Fruit fly (Drosophila melanogaster) whole organism, embryonic: Measurements from ENCODE around the gene eIF1.
A peak's percentile ranks its signal among the peaks of the same experiment; 100 is the strongest.

Source experiments
- Aef1 ChIP-seq: fragments of 200-800 bp; sonication (Bioruptor generic); IDR thresholded peaks from 3 replicates; pipeline ENCODE4 v1.3.6; 2022; ENCODE audit warnings: missing biosample characterization, missing genetic modification characterization
- Antp ChIP-seq: fragments of 200-800 bp; sonication (Bioruptor generic); optimal IDR thresholded peaks from 3 replicates; lab custom pipeline; 2016; ENCODE audit warnings: missing biosample characterization, missing genetic modification characterization
- CG10462 ChIP-seq: fragments of 200-800 bp; sonication (Bioruptor generic); optimal IDR thresholded peaks from 2 replicates; lab custom pipeline; 2016; ENCODE audit warnings: missing biosample characterization, missing genetic modification characterization
- CG10543 ChIP-seq: fragments of 200-800 bp; sonication (Bioruptor generic); optimal IDR thresholded peaks from 3 replicates; lab custom pipeline; 2017; ENCODE audit warnings: missing biosample characterization, mild to moderate bottlenecking, missing genetic modification characterization, moderate library complexity
- CG13287 ChIP-seq: fragments of 200-800 bp; sonication (Bioruptor generic); IDR thresholded peaks from 2 replicates; pipeline ENCODE4 v1.3.6; 2022; ENCODE audit warnings: missing biosample characterization, missing genetic modification characterization; ENCODE audit not compliant: partially characterized antibody
- CG14667 ChIP-seq: fragments of 200-800 bp; sonication (Bioruptor generic); IDR thresholded peaks from 2 replicates; pipeline ENCODE4 v1.3.6; 2022; ENCODE audit warnings: missing biosample characterization, missing genetic modification characterization
- CG14860 ChIP-seq: fragments of 200-800 bp; sonication (Bioruptor generic); IDR thresholded peaks from 3 replicates; pipeline ENCODE4 v1.3.6; 2022; ENCODE audit warnings: missing biosample characterization, missing genetic modification characterization; ENCODE audit not compliant: partially characterized antibody
- CG15479 ChIP-seq: fragments of 200-800 bp; sonication (Bioruptor generic); optimal IDR thresholded peaks from 3 replicates; lab custom pipeline; 2019; ENCODE audit warnings: missing biosample characterization, mild to moderate bottlenecking, missing genetic modification characterization, moderate library complexity
- CG2116 ChIP-seq: fragments of 200-800 bp; sonication (Bioruptor generic); optimal IDR thresholded peaks from 3 replicates; lab custom pipeline; 2018; ENCODE audit warnings: missing biosample characterization, mild to moderate bottlenecking, missing genetic modification characterization
- CG33213 ChIP-seq: fragments of 200-800 bp; sonication (Bioruptor generic); optimal IDR thresholded peaks from 3 replicates; lab custom pipeline; 2016; ENCODE audit warnings: missing biosample characterization, missing genetic modification characterization
- CG3847 ChIP-seq: fragments of 200-800 bp; sonication (Bioruptor generic); IDR thresholded peaks from 2 replicates; pipeline ENCODE4 v1.3.6; 2022; ENCODE audit warnings: missing biosample characterization, missing genetic modification characterization
- CG42726 ChIP-seq: fragments of 200-800 bp; sonication (Bioruptor generic); IDR thresholded peaks from 2 replicates; pipeline ENCODE4 v1.3.6; 2022; ENCODE audit warnings: missing biosample characterization, missing genetic modification characterization; ENCODE audit not compliant: partially characterized antibody
- CG6791 ChIP-seq: fragments of 200-800 bp; sonication (Bioruptor generic); IDR thresholded peaks from 3 replicates; pipeline ENCODE4 v1.3.6; 2022; ENCODE audit warnings: missing biosample characterization, missing genetic modification characterization; ENCODE audit not compliant: partially characterized antibody
- CHES-1-like ChIP-seq: fragments of 200-800 bp; sonication (Bioruptor generic); optimal IDR thresholded peaks from 2 replicates; lab custom pipeline; 2016; ENCODE audit warnings: missing biosample characterization, missing genetic modification characterization
- Dll ChIP-seq: fragments of 200-800 bp; sonication (Bioruptor generic); IDR thresholded peaks from 4 replicates; pipeline ENCODE4 v1.3.6; 2022; ENCODE audit warnings: missing biosample characterization, missing genetic modification characterization; ENCODE audit not compliant: partially characterized antibody
- Doc3 ChIP-seq: fragments of 200-800 bp; sonication (Bioruptor generic); IDR thresholded peaks from 3 replicates; pipeline ENCODE4 v1.3.6; 2022; ENCODE audit warnings: missing biosample characterization, missing genetic modification characterization; ENCODE audit not compliant: partially characterized antibody
- Dref ChIP-seq: fragments of 200-800 bp; sonication (Bioruptor generic); IDR thresholded peaks from 2 replicates; pipeline ENCODE4 v1.3.6; 2022; ENCODE audit warnings: missing biosample characterization, missing genetic modification characterization
- E2f2 ChIP-seq: fragments of 200-800 bp; sonication (Bioruptor generic); IDR thresholded peaks from 2 replicates; pipeline ENCODE4 v1.3.6; 2022; ENCODE audit warnings: missing biosample characterization, missing genetic modification characterization
- ERR ChIP-seq: fragments of 200-800 bp; sonication (Bioruptor generic); optimal IDR thresholded peaks from 2 replicates; lab custom pipeline; 2016; ENCODE audit warnings: missing biosample characterization, missing genetic modification characterization
- Ets65A ChIP-seq: fragments of 200-800 bp; sonication (Bioruptor generic); peaks from one replicate; lab custom pipeline; 2016; ENCODE audit warnings: missing biosample characterization, missing genetic modification characterization
- HLH4C ChIP-seq: fragments of 200-800 bp; sonication (Bioruptor generic); IDR thresholded peaks from 3 replicates; pipeline ENCODE4 v1.3.6; 2022; ENCODE audit warnings: missing biosample characterization, missing genetic modification characterization; ENCODE audit not compliant: partially characterized antibody
- Lhr ChIP-seq: fragments of 200-800 bp; sonication (Bioruptor generic); optimal IDR thresholded peaks from 3 replicates; lab custom pipeline; 2017; ENCODE audit warnings: mild to moderate bottlenecking, missing biosample characterization, missing genetic modification reagents, missing genetic modification characterization
- Med ChIP-seq: fragments of 200-800 bp; sonication (Bioruptor generic); peaks from one replicate; lab custom pipeline; 2016; ENCODE audit warnings: missing biosample characterization, missing genetic modification characterization, mild to moderate bottlenecking, inconsistent platforms, moderate library complexity
- Myb ChIP-seq: fragments of 200-800 bp; sonication (Bioruptor generic); optimal IDR thresholded peaks from 2 replicates; lab custom pipeline; 2016; ENCODE audit warnings: missing biosample characterization, missing genetic modification characterization
- Nf-YC ChIP-seq: fragments of 200-800 bp; optimal IDR thresholded peaks from 3 replicates; lab custom pipeline; 2019; ENCODE audit warnings: missing biosample characterization, mild to moderate bottlenecking, missing genetic modification characterization, moderate library complexity
- Opbp ChIP-seq: fragments of 200-800 bp; sonication (Bioruptor generic); IDR thresholded peaks from 3 replicates; pipeline ENCODE4 v1.3.6; 2022; ENCODE audit warnings: missing biosample characterization, missing genetic modification characterization; ENCODE audit not compliant: partially characterized antibody
- Scr ChIP-seq: fragments of 200-800 bp; sonication (Bioruptor generic); IDR thresholded peaks from 2 replicates; pipeline ENCODE4 v1.3.6; 2022; ENCODE audit warnings: missing biosample characterization, missing genetic modification characterization; ENCODE audit not compliant: partially characterized antibody
- Sry-δ ChIP-seq: fragments of 200-800 bp; sonication (Bioruptor generic); optimal IDR thresholded peaks from 2 replicates; lab custom pipeline; 2016; ENCODE audit warnings: missing biosample characterization, missing genetic modification characterization
- amos ChIP-seq: fragments of 200-800 bp; sonication (Bioruptor generic); IDR thresholded peaks from 2 replicates; pipeline ENCODE4 v1.3.6; 2022; ENCODE audit warnings: missing biosample characterization, missing genetic modification characterization; ENCODE audit not compliant: partially characterized antibody
- bbx ChIP-seq: fragments of 200-800 bp; sonication (Bioruptor generic); IDR thresholded peaks from 2 replicates; pipeline ENCODE4 v1.3.6; 2022; ENCODE audit warnings: missing biosample characterization, missing genetic modification characterization; ENCODE audit not compliant: partially characterized antibody
- dmrt99B ChIP-seq: fragments of 200-800 bp; sonication (Bioruptor generic); optimal IDR thresholded peaks from 2 replicates; lab custom pipeline; 2018; ENCODE audit warnings: missing biosample characterization, mild to moderate bottlenecking, missing genetic modification characterization, moderate library complexity
- dysf ChIP-seq: fragments of 200-800 bp; sonication (Bioruptor generic); IDR thresholded peaks from 3 replicates; pipeline ENCODE4 v1.3.6; 2022; ENCODE audit warnings: missing biosample characterization, missing genetic modification characterization
- esg ChIP-seq: fragments of 200-800 bp; sonication (Bioruptor generic); conservative IDR thresholded peaks from 2 replicates; pipeline ENCODE4 v1.3.6; 2022; ENCODE audit warnings: missing biosample characterization, missing genetic modification characterization
- eve ChIP-seq, 2 experiments: fragments of >200 bp; optimal IDR thresholded peaks; 2 replicates each; lab custom pipeline; 2017; ENCODE audit warnings: missing biosample characterization in 2 of 2, missing genetic modification characterization in 2 of 2
- ftz-f1 ChIP-seq: fragments of 200-800 bp; sonication (Bioruptor generic); optimal IDR thresholded peaks from 2 replicates; lab custom pipeline; 2016; ENCODE audit warnings: missing biosample characterization, missing genetic modification characterization
- gcm ChIP-seq: fragments of 200-800 bp; sonication (Bioruptor generic); optimal IDR thresholded peaks from 2 replicates; lab custom pipeline; 2019; ENCODE audit warnings: missing biosample characterization, mild to moderate bottlenecking, missing genetic modification characterization, moderate library complexity
- hb ChIP-seq: fragments of 200-800 bp; sonication (Bioruptor generic); IDR thresholded peaks from 3 replicates; pipeline ENCODE4 v1.3.6; 2022; ENCODE audit warnings: missing biosample characterization, missing genetic modification characterization; ENCODE audit not compliant: partially characterized antibody
- inv ChIP-seq: fragments of 200-800 bp; sonication (Bioruptor generic); IDR thresholded peaks from 2 replicates; pipeline ENCODE4 v1.3.6; 2022; ENCODE audit warnings: missing biosample characterization, missing genetic modification characterization; ENCODE audit not compliant: partially characterized antibody
- lola ChIP-seq, 3 experiments: fragments of >200 bp in 2 of 3; fragments of 200-800 bp in 1 of 3; sonication (Bioruptor generic) in 1 of 3; optimal IDR thresholded peaks; 2 replicates each; lab custom pipeline; 2017 to 2019; ENCODE audit warnings: missing biosample characterization in 3 of 3, missing genetic modification characterization in 3 of 3, mild to moderate bottlenecking in 1 of 3, moderate library complexity in 1 of 3
- nerfin-2 ChIP-seq: fragments of 200-800 bp; sonication (Bioruptor generic); IDR thresholded peaks from 2 replicates; pipeline ENCODE4 v1.3.6; 2022; ENCODE audit warnings: missing biosample characterization, missing genetic modification characterization; ENCODE audit not compliant: partially characterized antibody
- pzg ChIP-seq: fragments of 200-800 bp; sonication (Bioruptor generic); optimal IDR thresholded peaks from 3 replicates; lab custom pipeline; 2018; ENCODE audit warnings: missing biosample characterization, mild to moderate bottlenecking, missing genetic modification characterization, moderate library complexity
- row ChIP-seq: fragments of 200-800 bp; sonication (Bioruptor generic); IDR thresholded peaks from 3 replicates; pipeline ENCODE4 v1.3.6; 2022; ENCODE audit warnings: missing biosample characterization, missing genetic modification characterization
- sc ChIP-seq, 3 experiments: fragments of >200 bp in 2 of 3; fragments of 200-800 bp in 1 of 3; sonication (Bioruptor generic) in 1 of 3; optimal IDR thresholded peaks; 2 replicates in 2 of 3; 3 replicates in 1 of 3; lab custom pipeline; 2017; ENCODE audit warnings: mild to moderate bottlenecking in 1 of 3, missing biosample characterization in 1 of 3, missing genetic modification characterization in 1 of 3, missing genetic modification reagents in 1 of 3
- sug ChIP-seq: fragments of 200-800 bp; optimal IDR thresholded peaks from 2 replicates; lab custom pipeline; 2019; ENCODE audit warnings: missing biosample characterization, mild to moderate bottlenecking, missing genetic modification characterization, moderate library complexity
- tna ChIP-seq: fragments of 200-800 bp; sonication (Bioruptor generic); IDR thresholded peaks from 2 replicates; pipeline ENCODE4 v1.3.6; 2022; ENCODE audit warnings: missing biosample characterization, missing genetic modification characterization; ENCODE audit not compliant: partially characterized antibody
- vnd ChIP-seq: fragments of 200-800 bp; sonication (Bioruptor generic); IDR thresholded peaks from 3 replicates; pipeline ENCODE4 v1.3.6; 2022; ENCODE audit warnings: missing biosample characterization, missing genetic modification characterization; ENCODE audit not compliant: partially characterized antibody
- zfh1 ChIP-seq: fragments of 200-800 bp; sonication (Bioruptor generic); IDR thresholded peaks from 3 replicates; pipeline ENCODE4 v1.3.6; 2022; ENCODE audit warnings: missing biosample characterization, missing genetic modification characterization

The eIF1 gene

dm6 chr3L:3192333-3192894, 30.7 kb upstream of the eIF1 start, which contains the start of gene CG14965 (continued):
- peak; percentile 86 for TF ChIP-seq inv (GFP tag; lab: Robert Waterston, UW)
- peak; percentile 87 for TF ChIP-seq hb (GFP tag; lab: Robert Waterston, UW)
- TF ChIP-seq CG14667 (GFP tag; lab: Robert Waterston, UW): no peak
- no peak for TF ChIP-seq Antp (GFP tag; lab: Kevin White, UChicago)
- no peak for TF ChIP-seq Lhr (GFP tag; lab: Kevin White, UChicago)
- no peak for TF ChIP-seq ERR (GFP tag; lab: Kevin White, UChicago)
- TF ChIP-seq eve (GFP tag; optimal IDR thresholded peaks at IDR 0.05; lab: Kevin White, UChicago): no peak
- no peak for TF ChIP-seq CG3847 (GFP tag; lab: Robert Waterston, UW)
- peak; percentile 90 for TF ChIP-seq nerfin-2 (GFP tag; lab: Robert Waterston, UW)
- TF ChIP-seq Dll (GFP tag; lab: Robert Waterston, UW): peak; percentile 97
- TF ChIP-seq CG6791 (GFP tag; lab: Robert Waterston, UW): peak; percentile 86
- TF ChIP-seq CG14860: peak; percentile 87
- TF ChIP-seq Doc3 (GFP tag; lab: Robert Waterston, UW): peak; percentile 90
- TF ChIP-seq CG2116 (GFP tag; lab: Kevin White, UChicago): peak; percentile 80
- peak; percentile 79 for TF ChIP-seq CG15479
- TF ChIP-seq gcm (GFP tag; lab: Kevin White, UChicago): no peak
- peak; percentile 79 for TF ChIP-seq bbx (GFP tag; lab: Robert Waterston, UW)
- no peak for TF ChIP-seq dmrt99B (tag; lab: Kevin White, UChicago)
- TF ChIP-seq amos (GFP tag; lab: Robert Waterston, UW): peak; percentile 87
- TF ChIP-seq Opbp (GFP tag; lab: Robert Waterston, UW): peak; percentile 82; the same call in 2 of the 3 replicates
- TF ChIP-seq sc (optimal IDR thresholded peaks at IDR 0.05; lab: Kevin White, UChicago): no peak
- TF ChIP-seq sc (GFP tag; optimal IDR thresholded peaks at IDR 0.05; lab: Kevin White, UChicago): no peak
- TF ChIP-seq Dref: peak; percentile 84
- peak; percentile 91 for TF ChIP-seq HLH4C (GFP tag; lab: Robert Waterston, UW)
- peak; percentile 87 for TF ChIP-seq vnd (GFP tag; lab: Robert Waterston, UW)
- TF ChIP-seq E2f2 (GFP tag; lab: Robert Waterston, UW): peak; percentile 42
- peak; percentile 73 for TF ChIP-seq Ets65A (GFP tag; lab: Kevin White, UChicago)
- TF ChIP-seq Aef1 (GFP tag; lab: Robert Waterston, UW): no peak
- peak; percentile 27; the same call in 1 of the 2 replicates for TF ChIP-seq CG42726
- no peak for TF ChIP-seq CG33213 (GFP tag; lab: Kevin White, UChicago)
- no peak for TF ChIP-seq ftz-f1 (GFP tag; lab: Kevin White, UChicago)
- TF ChIP-seq CHES-1-like: no peak
- TF ChIP-seq Nf-YC: no peak
- TF ChIP-seq dysf (GFP tag; lab: Robert Waterston, UW): no peak
- peak; percentile 94 for TF ChIP-seq CG13287
- TF ChIP-seq CG10462: no peak
- peak; percentile 50; the same call in 2 of the 3 replicates for TF ChIP-seq row
- TF ChIP-seq lola (GFP tag; optimal IDR thresholded peaks at IDR 0.05; lab: Kevin White, UChicago): no peak
- peak; percentile 95 for TF ChIP-seq Sry-δ (GFP tag; lab: Kevin White, UChicago)
- TF ChIP-seq zfh1 (GFP tag; lab: Robert Waterston, UW): no peak
- peak; percentile 78 for TF ChIP-seq tna (GFP tag; lab: Robert Waterston, UW)
- peak; percentile 94 for TF ChIP-seq Scr (GFP tag; lab: Robert Waterston, UW)
- peak; percentile 64 for TF ChIP-seq pzg (GFP tag; lab: Kevin White, UChicago)
- no peak for TF ChIP-seq sug
- no peak for TF ChIP-seq esg
- TF ChIP-seq Med (GFP tag; lab: Kevin White, UChicago): peak; percentile 2
- no peak for TF ChIP-seq CG10543 (GFP tag; lab: Kevin White, UChicago)
- TF ChIP-seq Myb (GFP tag; lab: Kevin White, UChicago): peak; percentile 94
